Fruit fly (Drosophila melanogaster) whole organism, embryonic: ENCODE data around the gene Nxf3.
A peak's percentile ranks its signal among the peaks of the same experiment; 100 is the strongest.

Experiments
- CG13287 ChIP-seq: fragments of 200-800 bp; sonication (Bioruptor generic); IDR thresholded peaks from 2 replicates; pipeline ENCODE4 v1.3.6; 2022; ENCODE audit warnings: missing biosample characterization, missing genetic modification characterization; ENCODE audit not compliant: partially characterized antibody
- CG15601 ChIP-seq: fragments of 200-800 bp; sonication (Bioruptor generic); optimal IDR thresholded peaks from 3 replicates; lab custom pipeline; 2019; ENCODE audit warnings: missing biosample characterization, mild to moderate bottlenecking, missing genetic modification characterization, moderate library complexity
- CG18599 ChIP-seq: fragments of 200-800 bp; sonication (Bioruptor generic); optimal IDR thresholded peaks from 3 replicates; lab custom pipeline; 2017; ENCODE audit warnings: missing biosample characterization, missing genetic modification characterization, mild to moderate bottlenecking, moderate library complexity, missing genetic modification reagents
- CG2129 ChIP-seq: fragments of 200-800 bp; sonication (Bioruptor generic); IDR thresholded peaks from 2 replicates; pipeline ENCODE4 v1.3.6; 2022; ENCODE audit warnings: missing biosample characterization, missing genetic modification characterization; ENCODE audit not compliant: partially characterized antibody
- CG30431 ChIP-seq: fragments of 200-800 bp; sonication (Bioruptor generic); optimal IDR thresholded peaks from 2 replicates; lab custom pipeline; 2017; ENCODE audit warnings: missing biosample characterization, missing genetic modification characterization
- CG32772 ChIP-seq: fragments of 200-800 bp; sonication (Bioruptor generic); IDR thresholded peaks from 2 replicates; pipeline ENCODE4 v1.3.6; 2022; ENCODE audit warnings: missing biosample characterization, missing genetic modification characterization
- CG34422 ChIP-seq: fragments of 200-800 bp; sonication (Bioruptor generic); IDR thresholded peaks from 3 replicates; pipeline ENCODE4 v1.3.6; 2022; ENCODE audit warnings: missing biosample characterization, missing genetic modification characterization
- CG4854 ChIP-seq: fragments of 200-800 bp; sonication (Bioruptor generic); optimal IDR thresholded peaks from 2 replicates; lab custom pipeline; 2016; ENCODE audit warnings: missing biosample characterization, missing genetic modification characterization, inconsistent platforms
- CG7745 ChIP-seq: fragments of 200-800 bp; sonication (Bioruptor generic); optimal IDR thresholded peaks from 2 replicates; lab custom pipeline; 2018; ENCODE audit warnings: missing biosample characterization, mild to moderate bottlenecking, missing genetic modification characterization, moderate library complexity
- CG7839 ChIP-seq: fragments of 200-800 bp; sonication (Bioruptor generic); optimal IDR thresholded peaks from 3 replicates; lab custom pipeline; 2018; ENCODE audit warnings: missing biosample characterization, mild to moderate bottlenecking, missing genetic modification characterization, moderate library complexity
- CG7928 ChIP-seq: fragments of 200-800 bp; sonication (Bioruptor generic); optimal IDR thresholded peaks from 2 replicates; lab custom pipeline; 2017; ENCODE audit warnings: missing biosample characterization, mild to moderate bottlenecking, missing genetic modification characterization
- CG8388 ChIP-seq: fragments of 200-800 bp; sonication (Bioruptor generic); optimal IDR thresholded peaks from 2 replicates; lab custom pipeline; 2019; ENCODE audit warnings: missing biosample characterization, mild to moderate bottlenecking, missing genetic modification characterization, moderate library complexity
- CG8478 ChIP-seq: fragments of >200 bp; optimal IDR thresholded peaks from 2 replicates; lab custom pipeline; 2018
- CG8765 ChIP-seq: fragments of 200-800 bp; sonication (Bioruptor generic); IDR thresholded peaks from 2 replicates; pipeline ENCODE4 v1.3.6; 2022; ENCODE audit warnings: missing biosample characterization, missing genetic modification characterization
- CG8944 ChIP-seq: fragments of 200-800 bp; sonication (Bioruptor generic); optimal IDR thresholded peaks from 3 replicates; lab custom pipeline; 2016; ENCODE audit warnings: missing biosample characterization, missing genetic modification characterization
- CG9437 ChIP-seq: fragments of 200-800 bp; sonication (Bioruptor generic); optimal IDR thresholded peaks from 2 replicates; lab custom pipeline; 2018; ENCODE audit warnings: missing biosample characterization, mild to moderate bottlenecking, missing genetic modification characterization
- CG9876 ChIP-seq: fragments of 200-800 bp; sonication (Bioruptor generic); optimal IDR thresholded peaks from 2 replicates; lab custom pipeline; 2016; ENCODE audit warnings: missing biosample characterization, missing genetic modification characterization
- CTCF ChIP-seq: fragments of 200-800 bp; sonication (Bioruptor generic); optimal IDR thresholded peaks from 2 replicates; lab custom pipeline; 2017; ENCODE audit warnings: missing biosample characterization, mild to moderate bottlenecking, missing genetic modification characterization, moderate library complexity
- Dip3 ChIP-seq: fragments of 200-800 bp; sonication (Bioruptor generic); optimal IDR thresholded peaks from 3 replicates; lab custom pipeline; 2016; ENCODE audit warnings: missing biosample characterization, missing genetic modification characterization
- E2f2 ChIP-seq: fragments of 200-800 bp; sonication (Bioruptor generic); IDR thresholded peaks from 2 replicates; pipeline ENCODE4 v1.3.6; 2022; ENCODE audit warnings: missing biosample characterization, missing genetic modification characterization
- Eip74EF ChIP-seq, 2 experiments: fragments of 200-800 bp in 1 of 2; fragments of >200 bp in 1 of 2; sonication (Bioruptor generic) in 1 of 2; optimal IDR thresholded peaks; 2 replicates each; lab custom pipeline; 2017 to 2019; ENCODE audit warnings: missing biosample characterization in 2 of 2, missing genetic modification characterization in 2 of 2, mild to moderate bottlenecking in 1 of 2, moderate library complexity in 1 of 2
- HHEX ChIP-seq: fragments of 200-800 bp; sonication (Bioruptor generic); optimal IDR thresholded peaks from 3 replicates; lab custom pipeline; 2017; ENCODE audit warnings: missing biosample characterization, mild to moderate bottlenecking, missing genetic modification characterization, missing genetic modification reagents
- Hand ChIP-seq: fragments of 200-800 bp; sonication (Bioruptor generic); optimal IDR thresholded peaks from 2 replicates; lab custom pipeline; 2017; ENCODE audit warnings: mild to moderate bottlenecking, missing biosample characterization, missing genetic modification reagents, missing genetic modification characterization
- Hr3 ChIP-seq: fragments of 200-800 bp; sonication (Bioruptor generic); optimal IDR thresholded peaks from 3 replicates; lab custom pipeline; 2016; ENCODE audit warnings: missing biosample characterization, missing genetic modification characterization
- Hsf ChIP-seq: fragments of 200-800 bp; sonication (Bioruptor generic); optimal IDR thresholded peaks from 3 replicates; lab custom pipeline; 2016; ENCODE audit warnings: missing biosample characterization, missing genetic modification characterization
- Mad ChIP-seq: fragments of 200-800 bp; sonication (Bioruptor generic); optimal IDR thresholded peaks from 2 replicates; lab custom pipeline; 2016; ENCODE audit warnings: missing biosample characterization, missing genetic modification characterization
- Med ChIP-seq: fragments of 200-800 bp; sonication (Bioruptor generic); peaks from one replicate; lab custom pipeline; 2016; ENCODE audit warnings: missing biosample characterization, missing genetic modification characterization, mild to moderate bottlenecking, inconsistent platforms, moderate library complexity
- Myb ChIP-seq: fragments of 200-800 bp; sonication (Bioruptor generic); optimal IDR thresholded peaks from 2 replicates; lab custom pipeline; 2016; ENCODE audit warnings: missing biosample characterization, missing genetic modification characterization
- Scr ChIP-seq: fragments of 200-800 bp; sonication (Bioruptor generic); IDR thresholded peaks from 2 replicates; pipeline ENCODE4 v1.3.6; 2022; ENCODE audit warnings: missing biosample characterization, missing genetic modification characterization; ENCODE audit not compliant: partially characterized antibody
- Sin3A ChIP-seq: fragments of >200 bp; optimal IDR thresholded peaks from 2 replicates; lab custom pipeline; 2018
- Xbp1 ChIP-seq: fragments of 200-800 bp; sonication (Bioruptor generic); optimal IDR thresholded peaks from 3 replicates; lab custom pipeline; 2016; ENCODE audit warnings: missing biosample characterization, mild to moderate bottlenecking, missing genetic modification characterization
- ase ChIP-seq: fragments of 200-800 bp; sonication (Bioruptor generic); IDR thresholded peaks from 3 replicates; pipeline ENCODE4 v1.3.6; 2022; ENCODE audit warnings: missing biosample characterization, missing genetic modification characterization
- ato ChIP-seq: fragments of 200-800 bp; sonication (Bioruptor generic); IDR thresholded peaks from 2 replicates; pipeline ENCODE4 v1.3.6; 2022; ENCODE audit warnings: missing biosample characterization, missing genetic modification characterization; ENCODE audit not compliant: partially characterized antibody
- bab2 ChIP-seq: fragments of 200-800 bp; sonication (Bioruptor generic); optimal IDR thresholded peaks from 2 replicates; lab custom pipeline; 2016; ENCODE audit warnings: missing biosample characterization, missing genetic modification characterization
- caup ChIP-seq: fragments of 200-800 bp; sonication (Bioruptor generic); optimal IDR thresholded peaks from 3 replicates; lab custom pipeline; 2017; ENCODE audit warnings: missing biosample characterization, mild to moderate bottlenecking, missing genetic modification characterization, moderate library complexity; ENCODE audit not compliant: severe bottlenecking
- chm ChIP-seq: fragments of 200-800 bp; sonication (Bioruptor generic); IDR thresholded peaks from 2 replicates; pipeline ENCODE4 v1.3.6; 2022; ENCODE audit warnings: missing biosample characterization, missing genetic modification characterization
- dan ChIP-seq: fragments of 200-800 bp; sonication (Bioruptor generic); IDR thresholded peaks from 2 replicates; pipeline ENCODE4 v1.3.6; 2022; ENCODE audit warnings: missing biosample characterization, missing genetic modification characterization
- fd102C ChIP-seq: fragments of 200-800 bp; sonication (Bioruptor generic); optimal IDR thresholded peaks from 2 replicates; lab custom pipeline; 2018; ENCODE audit warnings: missing biosample characterization, mild to moderate bottlenecking, missing genetic modification characterization, moderate library complexity
- insv ChIP-seq, 2 experiments: fragments of 200-800 bp; sonication (Bioruptor generic); optimal IDR thresholded peaks; 3 replicates each; lab custom pipeline; 2016 to 2018; ENCODE audit warnings: missing biosample characterization in 2 of 2, missing genetic modification characterization in 2 of 2
- org-1 ChIP-seq: fragments of 200-800 bp; sonication (Bioruptor generic); optimal IDR thresholded peaks from 2 replicates; lab custom pipeline; 2017; ENCODE audit warnings: missing biosample characterization, missing genetic modification characterization
- pan ChIP-seq, 4 experiments: fragments of >200 bp in 3 of 4; fragments of 200-800 bp in 1 of 4; sonication (Bioruptor generic) in 1 of 4; optimal IDR thresholded peaks in 3 of 4; IDR thresholded peaks in 1 of 4; 2 replicates each; pipeline versions ENCODE4 v1.3.6 to Lab custom; 2017 to 2022; ENCODE audit warnings: missing biosample characterization in 2 of 4, missing genetic modification characterization in 2 of 4, mixed read lengths in 1 of 4
- phol ChIP-seq: fragments of 200-800 bp; sonication (Bioruptor generic); optimal IDR thresholded peaks from 3 replicates; lab custom pipeline; 2018; ENCODE audit warnings: missing biosample characterization, mild to moderate bottlenecking, missing genetic modification characterization, moderate library complexity
- pum ChIP-seq: fragments of 200-800 bp; sonication (Bioruptor generic); optimal IDR thresholded peaks from 2 replicates; lab custom pipeline; 2016; ENCODE audit warnings: missing biosample characterization, missing genetic modification characterization
- sc ChIP-seq, 3 experiments: fragments of >200 bp in 2 of 3; fragments of 200-800 bp in 1 of 3; sonication (Bioruptor generic) in 1 of 3; optimal IDR thresholded peaks; 2 replicates in 2 of 3; 3 replicates in 1 of 3; lab custom pipeline; 2017; ENCODE audit warnings: mild to moderate bottlenecking in 1 of 3, missing biosample characterization in 1 of 3, missing genetic modification characterization in 1 of 3, missing genetic modification reagents in 1 of 3
- ssp ChIP-seq: fragments of 200-800 bp; sonication (Bioruptor generic); IDR thresholded peaks from 2 replicates; pipeline ENCODE4 v1.3.6; 2022; ENCODE audit warnings: missing biosample characterization, missing genetic modification characterization
- sug ChIP-seq: fragments of 200-800 bp; optimal IDR thresholded peaks from 2 replicates; lab custom pipeline; 2019; ENCODE audit warnings: missing biosample characterization, mild to moderate bottlenecking, missing genetic modification characterization, moderate library complexity
- twi ChIP-seq: fragments of 200-800 bp; optimal IDR thresholded peaks from 2 replicates; lab custom pipeline; 2019; ENCODE audit warnings: missing biosample characterization, mild to moderate bottlenecking, missing genetic modification characterization, moderate library complexity
- wek ChIP-seq: fragments of 200-800 bp; sonication (Bioruptor generic); optimal IDR thresholded peaks from 3 replicates; lab custom pipeline; 2018; ENCODE audit warnings: missing biosample characterization, mild to moderate bottlenecking, missing genetic modification characterization, moderate library complexity
- yki ChIP-seq: fragments of >200 bp; optimal IDR thresholded peaks from 3 replicates; lab custom pipeline; 2018

Nxf3 gene

DNA sequence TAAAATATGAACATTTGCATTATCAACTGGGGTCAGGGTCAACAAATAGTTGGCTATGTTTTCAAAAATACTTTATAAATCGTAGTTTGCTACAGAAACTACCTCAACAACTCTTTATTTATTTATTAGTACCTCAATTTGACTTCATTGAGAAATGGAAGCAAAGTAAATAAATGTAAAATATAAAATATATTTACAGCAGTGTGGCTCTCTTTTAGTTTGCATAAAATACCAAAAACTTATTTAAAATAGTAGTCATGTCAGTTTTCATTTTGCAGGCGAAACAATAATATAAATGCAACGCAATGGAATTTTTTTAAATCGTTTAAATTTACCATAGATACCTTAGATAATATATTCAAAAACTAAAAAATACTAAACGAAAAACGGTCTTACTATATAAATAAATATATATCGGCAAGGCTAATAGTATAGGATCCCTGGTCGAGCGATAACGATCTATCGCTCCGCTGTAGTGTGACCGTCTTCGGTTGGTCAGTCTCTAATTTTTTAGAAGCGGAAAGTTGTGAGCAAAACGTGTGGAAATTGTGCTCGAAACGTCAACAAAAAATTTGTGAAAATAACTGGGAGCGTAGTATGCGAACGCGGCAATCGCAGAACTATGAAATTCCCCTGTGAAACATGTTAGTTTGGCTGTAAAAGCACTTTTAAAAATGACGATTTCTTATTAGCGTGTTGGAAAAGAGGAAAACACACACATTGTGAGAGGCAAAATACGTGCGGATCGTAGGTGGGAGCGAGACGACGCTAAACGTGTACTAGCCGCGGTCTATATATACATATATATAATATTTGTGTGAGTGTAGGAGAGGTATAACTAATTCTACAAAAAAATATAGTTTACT, 36.9 kb downstream of the Nxf3 start, which contains the start of the genes Nprl3 and upSET (continued):
- TF ChIP-seq CG30431 (GFP tag; lab: Kevin White, UChicago) (no peak), Hr3 (no peak), ato (GFP tag; lab: Robert Waterston, UW) (peak; percentile 69; the same call in 1 of the 2 replicates), CG2129 (GFP tag; lab: Robert Waterston, UW) (peak; percentile 73), org-1 (GFP tag; lab: Kevin White, UChicago) (no peak), insv (GFP tag; optimal IDR thresholded peaks at IDR 0.05; lab: Kevin White, UChicago) (peak in 1 of 2 experiments; percentile 27), ase (no peak), sc (optimal IDR thresholded peaks at IDR 0.05; lab: Kevin White, UChicago) (no peak), sc (GFP tag; optimal IDR thresholded peaks at IDR 0.05; lab: Kevin White, UChicago) (no peak), Xbp1 (GFP tag; lab: Kevin White, UChicago) (no peak), dan (GFP tag; lab: Robert Waterston, UW) (no peak), CG4854 (GFP tag; lab: Kevin White, UChicago) (no peak), CG8478 (lab: Kevin White, UChicago) (peak; percentile 70), CG9437 (GFP tag; lab: Kevin White, UChicago) (no peak), yki (no peak), phol (tag; lab: Kevin White, UChicago) (peak; percentile 52), Mad (GFP tag; lab: Kevin White, UChicago) (no peak), CG8388 (GFP tag; lab: Kevin White, UChicago) (no peak), CG7839 (tag; lab: Kevin White, UChicago) (peak; percentile 16), ssp (GFP tag; lab: Robert Waterston, UW) (no peak), pum (GFP tag; lab: Kevin White, UChicago) (no peak), sug (tag; lab: Kevin White, UChicago) (no peak), CG15601 (tag; lab: Kevin White, UChicago) (peak; percentile 24), CG32772 (GFP tag; lab: Robert Waterston, UW) (no peak), CG7928 (peak; percentile 93), Dip3 (GFP tag; lab: Kevin White, UChicago) (no peak), Hsf (GFP tag; lab: Kevin White, UChicago) (peak; percentile 20), CG7745 (no peak), CG18599 (GFP tag; lab: Kevin White, UChicago) (no peak), bab2 (GFP tag; lab: Kevin White, UChicago) (no peak), chm (GFP tag; lab: Robert Waterston, UW) (no peak; the same call in 1 of the 2 replicates), pan (optimal IDR thresholded peaks at IDR 0.05; lab: Kevin White, UChicago) (no peak), pan (GFP tag; optimal IDR thresholded peaks at IDR 0.05 in 1 of 2, IDR thresholded peaks at IDR 0.05 in 1 of 2) (no peak), Eip74EF (GFP tag; optimal IDR thresholded peaks at IDR 0.05; lab: Kevin White, UChicago) (no peak), CG34422 (peak; percentile 34; the same call in 1 of the 3 replicates), CG8765 (GFP tag; lab: Robert Waterston, UW) (no peak), wek (GFP tag; lab: Kevin White, UChicago) (no peak), CG9876 (GFP tag; lab: Kevin White, UChicago) (no peak), HHEX (no peak), Sin3A (lab: Kevin White, UChicago) (peak; percentile 52), E2f2 (0 out of 2 replicates have a peak, but pooled peaks have one; percentile 22), Myb (GFP tag; lab: Kevin White, UChicago) (peak; percentile 6), CG13287 (GFP tag; lab: Robert Waterston, UW) (peak; percentile 88), CG8944 (GFP tag; lab: Kevin White, UChicago) (no peak), Med (GFP tag; lab: Kevin White, UChicago) (peak; percentile 81), fd102C (GFP tag; lab: Kevin White, UChicago) (no peak), CTCF (peak; percentile 3), Hand (GFP tag; lab: Kevin White, UChicago) (no peak), caup (no peak), Scr (peak; percentile 87), twi (tag; lab: Kevin White, UChicago) (no peak)
